Worm (Caenorhabditis elegans): Measurements from ENCODE around the gene nsph-4.2.
A peak's percentile ranks its signal among the peaks of the same experiment; 100 is the strongest.

Gene nsph-4.2

DNA sequence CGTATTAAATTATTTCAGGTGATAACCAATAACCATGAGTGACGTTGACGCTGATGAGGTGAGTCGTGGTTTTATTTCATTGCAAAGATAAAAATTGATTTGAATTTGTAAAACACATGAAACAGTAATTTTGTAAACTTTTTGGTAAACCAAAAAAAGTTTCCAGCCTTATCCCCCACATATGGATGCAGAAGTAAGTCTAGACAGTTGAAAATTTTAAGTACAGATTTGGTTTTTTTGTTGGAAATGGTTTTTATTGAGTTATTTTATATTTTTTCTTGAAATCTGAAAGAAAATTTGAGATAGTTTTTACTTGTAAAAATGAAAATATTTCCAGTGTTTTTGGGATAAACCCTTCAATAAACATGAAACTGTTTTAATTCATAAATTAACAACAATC lies 14.0 kb upstream of the nsph-4.2 start, which contains the start of gene tni-4:
Gene tni-4, plus strand, starts transcription at position 19 of the 400 bp plus-strand sequence.
- TF ChIP-seq elt-3 (tag; optimal IDR thresholded peaks at IDR 0.05) (no peak), mab-5 (tag; optimal IDR thresholded peaks at IDR 0.05) (no peak), nhr-237 (tag; optimal IDR thresholded peaks at IDR 0.05) (no peak), ces-1 (GFP tag; optimal IDR thresholded peaks at IDR 0.05) (no peak), unc-62 (GFP tag; optimal IDR thresholded peaks at IDR 0.05) (no peak), mep-1 (tag; optimal IDR thresholded peaks at IDR 0.05) (no peak), nhr-28 (tag; optimal IDR thresholded peaks at IDR 0.05) (no peak), cnd-1 (tag; optimal IDR thresholded peaks at IDR 0.05) (no peak), bed-3 (GFP tag; optimal IDR thresholded peaks at IDR 0.05) (no peak), lin-13 (tag; optimal IDR thresholded peaks at IDR 0.05) (no peak), tbx-8 (GFP tag; optimal IDR thresholded peaks at IDR 0.05) (no peak), ceh-83 (GFP tag; optimal IDR thresholded peaks at IDR 0.05) (no peak), flh-1 (GFP tag; optimal IDR thresholded peaks at IDR 0.05) (no peak), elt-1 (tag; optimal IDR thresholded peaks at IDR 0.05; ENCODE audit: borderline replicate concordance, insufficient read depth) (no peak), lin-32 (GFP tag; optimal IDR thresholded peaks at IDR 0.05) (no peak), ham-2 (GFP tag; optimal IDR thresholded peaks at IDR 0.05) (no peak), hlh-1 (tag; optimal IDR thresholded peaks at IDR 0.05) (no peak), nhr-76 (tag; optimal IDR thresholded peaks at IDR 0.05) (no peak), snpc-4 (tag; optimal IDR thresholded peaks at IDR 0.05) (no peak), M03D4.4 (tag; optimal IDR thresholded peaks at IDR 0.05) (no peak)

- TF ChIP-seq bed-3 (GFP tag; optimal IDR thresholded peaks at IDR 0.05) (no peak), nhr-237 (tag; optimal IDR thresholded peaks at IDR 0.05) (no peak)
These were observed 11.9 kb upstream of the nsph-4.2 start for ce11 chrIV:5206716-5207115.

ce11 chrIV:5209390-5209789 lies 9.2 kb upstream of the nsph-4.2 start, which contains the start of the genes Y59E9AL.36 and nbet-1:
Y59E9AL.36 (minus strand) TSS chrIV:5209481.
nbet-1 (plus strand) TSS chrIV:5209501.
- no peak for TF ChIP-seq zip-8 (tag; optimal IDR thresholded peaks at IDR 0.05)
- peak; percentile 73 for TF ChIP-seq lin-13 (tag; optimal IDR thresholded peaks at IDR 0.05)
- peak; percentile 51 for TF ChIP-seq pha-4 (tag; optimal IDR thresholded peaks at IDR 0.05)
- peak; percentile 76 for TF ChIP-seq ces-1 (GFP tag; optimal IDR thresholded peaks at IDR 0.05)
- peak; percentile 57 for TF ChIP-seq mep-1 (tag; optimal IDR thresholded peaks at IDR 0.05)
- TF ChIP-seq hlh-1 (tag; optimal IDR thresholded peaks at IDR 0.05) = peak; percentile 55
- peak; percentile 8 for TF ChIP-seq unc-120 (tag; optimal IDR thresholded peaks at IDR 0.05; ENCODE audit: poor library complexity, severe bottlenecking)
- TF ChIP-seq M03D4.4 (tag; optimal IDR thresholded peaks at IDR 0.05) = peak; percentile 13
- no peak for TF ChIP-seq ztf-11 (tag; optimal IDR thresholded peaks at IDR 0.05)
- no peak for TF ChIP-seq unc-39 (tag; optimal IDR thresholded peaks at IDR 0.05)
- TF ChIP-seq lsy-2 (tag; optimal IDR thresholded peaks at IDR 0.05) = peak; percentile 70
- TF ChIP-seq nhr-237 (tag; optimal IDR thresholded peaks at IDR 0.05) = peak; percentile 84
- peak; percentile 50 for TF ChIP-seq ceh-39 (tag; optimal IDR thresholded peaks at IDR 0.05)

- TF ChIP-seq unc-120 (tag; optimal IDR thresholded peaks at IDR 0.05; ENCODE audit: poor library complexity, severe bottlenecking) (no peak), M03D4.4 (tag; optimal IDR thresholded peaks at IDR 0.05) (no peak), unc-39 (tag; optimal IDR thresholded peaks at IDR 0.05) (no peak), mls-2 (tag; optimal IDR thresholded peaks at IDR 0.05) (no peak), cnd-1 (tag; optimal IDR thresholded peaks at IDR 0.05) (no peak), unc-62 (GFP tag; optimal IDR thresholded peaks at IDR 0.05) (no peak), elt-3 (tag; optimal IDR thresholded peaks at IDR 0.05) (no peak), bed-3 (GFP tag; optimal IDR thresholded peaks at IDR 0.05) (no peak), blmp-1 (tag; optimal IDR thresholded peaks at IDR 0.05) (no peak), nhr-237 (tag; optimal IDR thresholded peaks at IDR 0.05) (no peak), ceh-83 (GFP tag; optimal IDR thresholded peaks at IDR 0.05) (no peak), tbx-8 (GFP tag; optimal IDR thresholded peaks at IDR 0.05) (no peak), flh-1 (GFP tag; optimal IDR thresholded peaks at IDR 0.05) (no peak), sptf-1 (tag; optimal IDR thresholded peaks at IDR 0.05) (no peak)
These were observed 8.0 kb upstream of the nsph-4.2 start for ce11 chrIV:5210606-5211005.

ce11 chrIV:5215092-5215491 lies 3.5 kb upstream of the nsph-4.2 start, which contains the start of gene Y59E9AL.4:
Y59E9AL.4 (minus strand) TSS chrIV:5215192.
- TF ChIP-seq elt-3 (tag; optimal IDR thresholded peaks at IDR 0.05) = no peak
- TF ChIP-seq lsy-2 (tag; optimal IDR thresholded peaks at IDR 0.05) = no peak
- no peak for TF ChIP-seq lin-13 (tag; optimal IDR thresholded peaks at IDR 0.05)
- TF ChIP-seq M03D4.4 (tag; optimal IDR thresholded peaks at IDR 0.05) = no peak
- TF ChIP-seq zip-8 (tag; optimal IDR thresholded peaks at IDR 0.05) = no peak
- TF ChIP-seq nhr-76 (tag; optimal IDR thresholded peaks at IDR 0.05) = no peak
- no peak for TF ChIP-seq cnd-1 (tag; optimal IDR thresholded peaks at IDR 0.05)
- TF ChIP-seq ces-1 (GFP tag; optimal IDR thresholded peaks at IDR 0.05) = no peak
- TF ChIP-seq unc-120 (tag; optimal IDR thresholded peaks at IDR 0.05; ENCODE audit: poor library complexity, severe bottlenecking) = no peak
- no peak for TF ChIP-seq nhr-237 (tag; optimal IDR thresholded peaks at IDR 0.05)
- TF ChIP-seq unc-62 (GFP tag; optimal IDR thresholded peaks at IDR 0.05) = no peak
- TF ChIP-seq hlh-1 (tag; optimal IDR thresholded peaks at IDR 0.05) = no peak
